Worm (Caenorhabditis elegans) whole organism, late embryonic: ENCODE results near the gene H43E16.1.

ENCODE experiments used
- ceh-14 ChIP-seq: sonication (generic microtip); optimal IDR thresholded peaks from 2 replicates; lab custom pipeline; 2016; ENCODE audit warnings: missing genotype, missing genetic modification characterization, missing compliant biosample characterization
- ceh-18 ChIP-seq: sonication (generic microtip); optimal IDR thresholded peaks from 2 replicates; lab custom pipeline; 2016; ENCODE audit warnings: missing genetic modification characterization, missing compliant biosample characterization
- ceh-22 ChIP-seq: sonication (generic microtip); optimal IDR thresholded peaks from 2 replicates; lab custom pipeline; 2017; ENCODE audit warnings: missing biosample characterization, missing genetic modification characterization
- ceh-31 ChIP-seq: sonication (generic microtip); optimal IDR thresholded peaks from 2 replicates; lab custom pipeline; 2016; ENCODE audit warnings: missing genetic modification characterization, missing compliant biosample characterization
- elt-2 ChIP-seq: sonication (generic microtip); optimal IDR thresholded peaks from 2 replicates; lab custom pipeline; 2016; ENCODE audit warnings: missing genetic modification reagents, missing genetic modification characterization, missing compliant biosample characterization
- fkh-10 ChIP-seq: fragments of 150-350 bp; optimal IDR thresholded peaks from 2 replicates; lab custom pipeline; 2014; ENCODE audit warnings: missing biosample characterization, missing genetic modification reagents, missing genetic modification characterization
- fkh-6 ChIP-seq: sonication (generic microtip); optimal IDR thresholded peaks from 2 replicates; lab custom pipeline; 2016; ENCODE audit warnings: missing genetic modification characterization, missing compliant biosample characterization
- nhr-11 ChIP-seq: fragments of 150-350 bp; optimal IDR thresholded peaks from 2 replicates; lab custom pipeline; 2014; ENCODE audit warnings: missing biosample characterization, missing genetic modification characterization
- pha-4 ChIP-seq: fragments of 150-350 bp; optimal IDR thresholded peaks from 2 replicates; lab custom pipeline; 2018; ENCODE audit warnings: missing biosample characterization, missing genetic modification reagents, missing genetic modification characterization
- pqm-1 ChIP-seq: sonication (generic microtip); optimal IDR thresholded peaks from 2 replicates; lab custom pipeline; 2016; ENCODE audit warnings: missing genetic modification characterization, missing compliant biosample characterization
- sox-4 ChIP-seq: sonication (generic microtip); optimal IDR thresholded peaks from 2 replicates; lab custom pipeline; 2017; ENCODE audit warnings: mild to moderate bottlenecking, missing genetic modification characterization, inconsistent platforms, missing compliant biosample characterization

DNA sequence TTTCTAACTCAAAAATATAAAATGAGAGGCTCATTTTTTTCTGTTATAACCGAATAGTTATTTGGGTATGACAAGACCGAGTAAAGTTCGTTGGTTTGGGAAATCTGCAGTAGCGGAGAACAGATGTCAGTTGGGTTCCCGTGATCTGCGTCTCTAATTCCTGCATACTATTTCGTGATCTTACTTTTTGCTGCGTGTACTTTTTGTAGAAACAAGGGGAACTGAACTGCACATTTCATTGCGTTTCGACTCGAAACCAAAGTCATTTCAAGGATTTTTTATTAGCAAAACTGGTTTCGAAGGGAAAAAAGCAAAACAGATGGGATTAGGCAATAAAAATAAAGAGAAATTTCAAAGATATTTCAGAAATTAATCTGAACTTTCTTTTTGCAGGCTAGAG, 27.2 kb upstream of the H43E16.1 start:
- TF ChIP-seq ceh-22 (tag; lab: Kevin White, UChicago) = no peak
- no peak for TF ChIP-seq ceh-14
- TF ChIP-seq elt-2 (tag; lab: Kevin White, UChicago) = no peak
- no peak for TF ChIP-seq fkh-10 (GFP tag; lab: Kevin White, UChicago)
- no peak for TF ChIP-seq nhr-11 (tag; lab: Kevin White, UChicago)
- no peak for TF ChIP-seq pqm-1
- no peak for TF ChIP-seq ceh-31 (tag; lab: Kevin White, UChicago)
- no peak for TF ChIP-seq pha-4 (tag; lab: Kevin White, UChicago)
- TF ChIP-seq ceh-18 (tag; lab: Kevin White, UChicago) = no peak
- TF ChIP-seq fkh-6 (tag; lab: Kevin White, UChicago) = no peak
- no peak for TF ChIP-seq sox-4
